Fruit fly (Drosophila melanogaster) whole organism, wandering third instar larva: ENCODE data around the gene CG31493.

ENCODE experiments used
- Abd-B ChIP-seq: fragments of >200 bp; optimal IDR thresholded peaks from 2 replicates; lab custom pipeline; 2017; ENCODE audit warnings: missing biosample characterization, missing genetic modification characterization
- CG32264 ChIP-seq: fragments of 200-800 bp; sonication (Bioruptor generic); optimal IDR thresholded peaks from 2 replicates; lab custom pipeline; 2016; ENCODE audit warnings: missing biosample characterization, missing genetic modification characterization
- CG9705 ChIP-seq: fragments of 200-800 bp; sonication (Bioruptor generic); optimal IDR thresholded peaks from 2 replicates; lab custom pipeline; 2018; ENCODE audit warnings: missing biosample characterization, mild to moderate bottlenecking, missing genetic modification characterization
- CrebA ChIP-seq: fragments of 200-800 bp; sonication (Bioruptor generic); optimal IDR thresholded peaks from 2 replicates; lab custom pipeline; 2016; ENCODE audit warnings: missing biosample characterization, mild to moderate bottlenecking, missing genetic modification characterization, borderline replicate concordance
- Dfd ChIP-seq: fragments of >200 bp; optimal IDR thresholded peaks from 2 replicates; lab custom pipeline; 2017; ENCODE audit warnings: missing biosample characterization, missing genetic modification characterization
- Dif ChIP-seq: fragments of 200-275, 200-300 bp; sonication (Bioruptor generic); optimal IDR thresholded peaks from 2 replicates; lab custom pipeline; 2018; ENCODE audit warnings: missing biosample characterization, missing genetic modification characterization; ENCODE audit not compliant: partially characterized antibody
- GATAd ChIP-seq: sonication (Bioruptor generic); optimal IDR thresholded peaks from 2 replicates; lab custom pipeline; 2016; ENCODE audit warnings: missing biosample characterization, missing genetic modification characterization
- HLH106 ChIP-seq: fragments of 200-800 bp; optimal IDR thresholded peaks from 3 replicates; lab custom pipeline; 2019; ENCODE audit warnings: missing biosample characterization, mild to moderate bottlenecking, missing genetic modification characterization, moderate library complexity
- Hr78 ChIP-seq: fragments of >200 bp; optimal IDR thresholded peaks from 2 replicates; lab custom pipeline; 2017; ENCODE audit warnings: missing biosample characterization, missing genetic modification characterization
- Hr83 ChIP-seq: fragments of 200-300 bp; sonication (Bioruptor generic); optimal IDR thresholded peaks from 2 replicates; lab custom pipeline; 2016; ENCODE audit warnings: missing biosample characterization, mild to moderate bottlenecking, missing genetic modification characterization, moderate library complexity; ENCODE audit not compliant: poor library complexity, severe bottlenecking
- Jra ChIP-seq: sonication (Bioruptor generic); optimal IDR thresholded peaks from 2 replicates; lab custom pipeline; 2016; ENCODE audit warnings: missing biosample characterization, missing genetic modification characterization
- Mio ChIP-seq: sonication (Bioruptor generic); optimal IDR thresholded peaks from 2 replicates; lab custom pipeline; 2016; ENCODE audit warnings: missing biosample characterization, missing genetic modification characterization
- Myc ChIP-seq: fragments of >200 bp; optimal IDR thresholded peaks from 2 replicates; lab custom pipeline; 2017
- N ChIP-seq: fragments of >200 bp; optimal IDR thresholded peaks from 2 replicates; lab custom pipeline; 2018; ENCODE audit warnings: missing biosample characterization, missing external identifiers, missing genetic modification characterization
- OdsH ChIP-seq: fragments of 200-800 bp; sonication (Bioruptor generic); optimal IDR thresholded peaks from 2 replicates; lab custom pipeline; 2016; ENCODE audit warnings: missing biosample characterization, mild to moderate bottlenecking, missing genetic modification characterization
- Rel ChIP-seq, 2 experiments: fragments of 200-800 bp; sonication (Bioruptor generic) in 1 of 2; optimal IDR thresholded peaks; 2 replicates in 1 of 2; 3 replicates in 1 of 2; lab custom pipeline; 2016 to 2019; ENCODE audit warnings: mild to moderate bottlenecking in 2 of 2, missing biosample characterization in 2 of 2, missing genetic modification characterization in 2 of 2, moderate library complexity in 1 of 2
- Sp1 ChIP-seq: fragments of 200-800 bp; sonication (Bioruptor generic); optimal IDR thresholded peaks from 3 replicates; lab custom pipeline; 2019; ENCODE audit warnings: missing biosample characterization, mild to moderate bottlenecking, missing genetic modification characterization, moderate library complexity
- Vsx2 ChIP-seq: fragments of 200-300, 225-300 bp; sonication (Bioruptor generic); optimal IDR thresholded peaks from 2 replicates; lab custom pipeline; 2018; ENCODE audit warnings: missing biosample characterization, missing genetic modification characterization; ENCODE audit not compliant: partially characterized antibody
- br ChIP-seq: fragments of 200-800 bp; sonication (Bioruptor generic); optimal IDR thresholded peaks from 2 replicates; lab custom pipeline; 2016; ENCODE audit warnings: missing biosample characterization, missing genetic modification characterization
- brk ChIP-seq: fragments of 200-800 bp; sonication (Bioruptor generic); optimal IDR thresholded peaks from 2 replicates; lab custom pipeline; 2016; ENCODE audit warnings: missing biosample characterization, mild to moderate bottlenecking, missing genetic modification characterization
- dl ChIP-seq, 2 experiments: fragments of 175-275, 200-275 bp in 1 of 2; fragments of 200-275 bp in 1 of 2; sonication (Bioruptor generic); optimal IDR thresholded peaks; lab custom pipeline; 2018; ENCODE audit warnings: mild to moderate bottlenecking in 2 of 2, missing biosample characterization in 2 of 2, missing genetic modification characterization in 2 of 2, moderate library complexity in 2 of 2; ENCODE audit not compliant: partially characterized antibody in 2 of 2, insufficient read depth in 1 of 2
- dmrt93B ChIP-seq: fragments of 200-800 bp; sonication (Bioruptor generic); optimal IDR thresholded peaks from 2 replicates; lab custom pipeline; 2018; ENCODE audit warnings: missing biosample characterization, mild to moderate bottlenecking, missing genetic modification characterization
- dsf ChIP-seq: sonication (Bioruptor generic); optimal IDR thresholded peaks from 2 replicates; lab custom pipeline; 2016; ENCODE audit warnings: missing biosample characterization, missing genetic modification characterization, borderline replicate concordance
- ey ChIP-seq: fragments of 200-800 bp; sonication (Bioruptor generic); optimal IDR thresholded peaks from 2 replicates; lab custom pipeline; 2016; ENCODE audit warnings: missing biosample characterization, missing genetic modification characterization
- foxo ChIP-seq, 2 experiments: fragments of 200-800 bp; sonication (Bioruptor generic); optimal IDR thresholded peaks; 2 replicates in 1 of 2; 3 replicates in 1 of 2; lab custom pipeline; 2016 to 2017; ENCODE audit warnings: missing biosample characterization in 2 of 2, missing genetic modification characterization in 2 of 2
- fru ChIP-seq: fragments of 200-800 bp; sonication (Bioruptor generic); optimal IDR thresholded peaks from 3 replicates; lab custom pipeline; 2016; ENCODE audit warnings: missing biosample characterization, mild to moderate bottlenecking, missing genetic modification characterization
- h ChIP-seq: fragments of 200-800 bp; sonication (Bioruptor generic); optimal IDR thresholded peaks from 3 replicates; lab custom pipeline; 2016; ENCODE audit warnings: missing biosample characterization, mild to moderate bottlenecking, missing genetic modification characterization
- jim ChIP-seq: fragments of 175-275, 200-325 bp; sonication (Bioruptor generic); optimal IDR thresholded peaks from 2 replicates; lab custom pipeline; 2016; ENCODE audit warnings: missing biosample characterization, mild to moderate bottlenecking, missing genetic modification characterization
- lola ChIP-seq: fragments of >200 bp; optimal IDR thresholded peaks from 2 replicates; lab custom pipeline; 2017; ENCODE audit warnings: missing biosample characterization, missing genetic modification characterization
- pan ChIP-seq: fragments of >200 bp; optimal IDR thresholded peaks from 2 replicates; lab custom pipeline; 2017
- psq ChIP-seq: fragments of 200-800 bp; sonication (Bioruptor generic); optimal IDR thresholded peaks from 3 replicates; lab custom pipeline; 2017; ENCODE audit warnings: missing biosample characterization, mild to moderate bottlenecking, missing genetic modification characterization, moderate library complexity
- sage ChIP-seq: fragments of 200-800 bp; sonication (Bioruptor generic); optimal IDR thresholded peaks from 2 replicates; lab custom pipeline; 2016; ENCODE audit warnings: missing biosample characterization, mild to moderate bottlenecking, missing genetic modification characterization
- tai ChIP-seq: sonication (Bioruptor generic); optimal IDR thresholded peaks from 2 replicates; lab custom pipeline; 2016; ENCODE audit warnings: missing biosample characterization, missing genetic modification characterization
- usp ChIP-seq: fragments of >200 bp; optimal IDR thresholded peaks from 2 replicates; lab custom pipeline; 2017; ENCODE audit warnings: missing biosample characterization, missing genetic modification characterization
- woc ChIP-seq: sonication (Bioruptor generic); optimal IDR thresholded peaks from 2 replicates; lab custom pipeline; 2016; ENCODE audit warnings: missing biosample characterization, mild to moderate bottlenecking, missing genetic modification characterization

CG31493 gene

DNA sequence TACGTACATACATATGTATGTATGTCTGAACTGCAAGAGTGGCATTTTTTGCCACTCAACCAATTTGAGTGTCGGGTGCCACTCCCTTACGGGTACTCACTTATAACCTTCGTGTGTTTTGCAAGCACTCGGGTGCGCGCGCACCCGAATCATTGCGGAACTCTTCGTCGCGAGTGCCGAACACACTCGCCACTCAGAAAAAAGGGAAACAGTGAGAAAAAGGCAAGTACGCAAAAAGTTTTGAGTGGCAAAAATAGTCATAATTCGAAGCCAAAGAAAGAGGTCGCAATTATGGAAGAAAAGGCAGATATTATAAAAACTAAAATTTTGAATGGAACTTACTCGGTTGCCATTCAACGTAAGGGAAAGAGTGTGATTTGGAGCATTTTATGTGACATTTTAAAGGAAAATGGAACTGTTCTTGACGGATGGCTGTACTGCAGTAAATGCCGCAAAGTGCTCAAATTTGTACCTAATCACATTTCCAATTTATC, 41.0 kb upstream of the CG31493 start (continued):
- TF ChIP-seq dl (GFP tag; optimal IDR thresholded peaks at IDR 0.05; lab: Kevin White, UChicago; ENCODE audit: insufficient read depth in 1 of 2, partially characterized antibody in 2 of 2) (no peak), CG32264 (no peak), CG9705 (GFP tag; lab: Kevin White, UChicago) (no peak), ey (GFP tag; lab: Kevin White, UChicago) (peak; percentile 36), Mio (GFP tag; lab: Kevin White, UChicago) (no peak), dsf (GFP tag; lab: Kevin White, UChicago) (no peak), lola (no peak), woc (peak; percentile 29), jim (no peak), N (no peak), GATAd (no peak)

DNA sequence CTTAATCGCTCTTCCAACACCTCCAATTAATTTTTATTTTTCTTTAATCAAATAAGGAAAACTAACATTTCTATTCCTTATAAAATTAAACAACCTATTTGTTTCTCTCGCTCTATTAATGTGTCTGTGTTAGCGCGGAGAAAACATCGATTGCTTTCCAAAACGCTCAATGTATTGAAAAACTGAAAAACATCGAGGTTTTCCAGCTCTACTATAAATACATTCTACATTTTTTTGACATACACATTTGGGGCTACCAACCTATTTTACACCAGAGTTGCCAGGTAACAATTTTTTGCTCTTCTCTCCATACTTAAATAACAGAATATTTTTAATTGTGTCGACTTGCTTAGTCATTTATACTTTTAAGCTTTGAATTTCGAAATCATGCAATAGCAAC, 39.5 kb upstream of the CG31493 start:
- TF ChIP-seq fru (GFP tag; lab: Kevin White, UChicago) = no peak

- TF ChIP-seq CrebA (GFP tag; lab: Kevin White, UChicago) (no peak), Sp1 (no peak), ey (GFP tag; lab: Kevin White, UChicago) (peak; percentile 9), GATAd (no peak), dmrt93B (GFP tag; lab: Kevin White, UChicago) (no peak), Hr83 (GFP tag; lab: Kevin White, UChicago) (peak; percentile 11), Myc (no peak), foxo (GFP tag; optimal IDR thresholded peaks at IDR 0.05; lab: Kevin White, UChicago) (peak in 1 of 2 experiments; percentile 18), Mio (GFP tag; lab: Kevin White, UChicago) (no peak), sage (no peak), tai (GFP tag; lab: Kevin White, UChicago) (no peak), HLH106 (tag; lab: Kevin White, UChicago) (peak; percentile 46), lola (no peak), Vsx2 (GFP tag; lab: Kevin White, UChicago) (no peak), h (GFP tag; lab: Kevin White, UChicago) (no peak), pan (lab: Kevin White, UChicago) (no peak), Jra (no peak), Dif (GFP tag; lab: Kevin White, UChicago) (no peak), br (GFP tag; lab: Kevin White, UChicago) (no peak), Hr78 (no peak), woc (peak; percentile 10), brk (GFP tag; lab: Kevin White, UChicago) (peak; percentile 8)
These were observed 37.8 kb upstream of the CG31493 start for dm6 chr3R:7093592-7093991.

DNA sequence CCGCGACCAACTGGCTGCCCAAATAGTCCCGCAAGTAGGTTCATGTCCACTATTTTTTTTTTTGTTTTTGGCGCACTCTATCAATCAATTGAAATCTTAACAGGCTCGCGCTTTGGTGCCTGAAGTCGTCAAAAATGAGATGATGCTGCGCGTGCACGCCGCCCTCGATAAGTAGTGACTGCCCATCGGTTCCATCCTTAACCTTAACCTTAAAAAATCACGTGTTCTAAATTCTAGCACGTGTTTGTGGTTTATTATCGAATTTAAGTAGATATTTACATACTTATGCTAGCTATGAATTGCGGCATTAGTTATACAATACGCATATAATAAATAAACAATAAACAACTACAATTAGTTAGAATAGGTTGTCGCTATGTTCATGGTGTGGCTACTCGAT, 37.0 kb upstream of the CG31493 start:
- TF ChIP-seq Abd-B (GFP tag; lab: Kevin White, UChicago) (no peak), Myc (peak; percentile 52), Hr83 (GFP tag; lab: Kevin White, UChicago) (no peak), woc (no peak), foxo (GFP tag; optimal IDR thresholded peaks at IDR 0.05; lab: Kevin White, UChicago) (no peak), dsf (GFP tag; lab: Kevin White, UChicago) (no peak)

- TF ChIP-seq Dif (GFP tag; lab: Kevin White, UChicago) (peak; percentile 72), jim (no peak), Vsx2 (GFP tag; lab: Kevin White, UChicago) (peak; percentile 11), psq (GFP tag; lab: Kevin White, UChicago) (peak; percentile 23), dsf (GFP tag; lab: Kevin White, UChicago) (no peak), dl (GFP tag; optimal IDR thresholded peaks at IDR 0.05; lab: Kevin White, UChicago; ENCODE audit: insufficient read depth in 1 of 2, partially characterized antibody in 2 of 2) (peak in 1 of 2 experiments; percentile 79), woc (peak; percentile 2), h (GFP tag; lab: Kevin White, UChicago) (no peak), Dfd (GFP tag; lab: Kevin White, UChicago) (peak; percentile 23), HLH106 (tag; lab: Kevin White, UChicago) (no peak), OdsH (no peak), dmrt93B (GFP tag; lab: Kevin White, UChicago) (no peak), usp (no peak), Rel (GFP tag; optimal IDR thresholded peaks at IDR 0.05; lab: Kevin White, UChicago) (no peak), Rel (tag; optimal IDR thresholded peaks at IDR 0.05; lab: Kevin White, UChicago) (peak; percentile 0), lola (no peak), sage (peak; percentile 45), foxo (GFP tag; optimal IDR thresholded peaks at IDR 0.05; lab: Kevin White, UChicago) (no peak), Hr78 (no peak)
These were observed 28.2 kb upstream of the CG31493 start for dm6 chr3R:7102853-7103833.
